Worm (Caenorhabditis elegans) whole organism, late embryonic: ENCODE data around the gene gba-1.

Source experiments
- elt-4 ChIP-seq: sonication (generic microtip); optimal IDR thresholded peaks from 2 replicates; lab custom pipeline; 2016; ENCODE audit warnings: missing genetic modification characterization, missing compliant biosample characterization
- hlh-8 ChIP-seq: sonication (generic microtip); optimal IDR thresholded peaks from 2 replicates; lab custom pipeline; 2016; ENCODE audit warnings: missing genotype, missing genetic modification characterization, missing compliant biosample characterization

ce11 chrII:2230368-2230767 is 53.8 kb downstream of the gba-1 start:
- TF ChIP-seq hlh-8 (tag; lab: Kevin White, UChicago) (no peak), elt-4 (tag; lab: Kevin White, UChicago) (no peak)
